Fruit fly (Drosophila melanogaster) whole organism, embryonic: ENCODE results near the gene CG9393.

Experiments used
- B-H2 ChIP-seq: fragments of 200-800 bp; sonication (Bioruptor generic); optimal IDR thresholded peaks from 2 replicates; lab custom pipeline; 2018; ENCODE audit warnings: missing biosample characterization, mild to moderate bottlenecking, missing genetic modification characterization
- CG11560 ChIP-seq: fragments of 200-800 bp; sonication (Bioruptor generic); IDR thresholded peaks from 3 replicates; pipeline ENCODE4 v1.3.6; 2022; ENCODE audit warnings: missing biosample characterization, missing genetic modification characterization
- CG12299 ChIP-seq: fragments of 200-800 bp; sonication (Bioruptor generic); optimal IDR thresholded peaks from 2 replicates; lab custom pipeline; 2018; ENCODE audit warnings: missing biosample characterization, mild to moderate bottlenecking, missing genetic modification characterization
- CG13894 ChIP-seq: fragments of 200-800 bp; sonication (Bioruptor generic); optimal IDR thresholded peaks from 3 replicates; lab custom pipeline; 2018; ENCODE audit warnings: missing biosample characterization, mild to moderate bottlenecking, missing genetic modification characterization, moderate library complexity
- CG1603 ChIP-seq: fragments of 200-800 bp; sonication (Bioruptor generic); optimal IDR thresholded peaks from 2 replicates; lab custom pipeline; 2019; ENCODE audit warnings: missing biosample characterization, mild to moderate bottlenecking, missing genetic modification characterization, moderate library complexity
- CG16779 ChIP-seq: fragments of 200-800 bp; sonication (Bioruptor generic); IDR thresholded peaks from 2 replicates; pipeline ENCODE4 v1.3.6; 2022; ENCODE audit warnings: missing biosample characterization, missing genetic modification characterization
- CG16863 ChIP-seq: fragments of 200-800 bp; sonication (Bioruptor generic); optimal IDR thresholded peaks from 3 replicates; lab custom pipeline; 2016; ENCODE audit warnings: missing biosample characterization, missing genetic modification characterization
- CG17612 ChIP-seq: fragments of 200-800 bp; sonication (Bioruptor generic); IDR thresholded peaks from 2 replicates; pipeline ENCODE4 v1.3.6; 2022; ENCODE audit warnings: missing biosample characterization, missing genetic modification characterization
- CG18262 ChIP-seq: fragments of 200-800 bp; optimal IDR thresholded peaks from 3 replicates; lab custom pipeline; 2019; ENCODE audit warnings: missing biosample characterization, mild to moderate bottlenecking, missing genetic modification characterization, moderate library complexity
- CG18764 ChIP-seq: fragments of 200-800 bp; sonication (Bioruptor generic); optimal IDR thresholded peaks from 3 replicates; lab custom pipeline; 2016; ENCODE audit warnings: missing biosample characterization, missing genetic modification characterization
- CG30431 ChIP-seq: fragments of 200-800 bp; sonication (Bioruptor generic); optimal IDR thresholded peaks from 2 replicates; lab custom pipeline; 2017; ENCODE audit warnings: missing biosample characterization, missing genetic modification characterization
- CG31224 ChIP-seq: fragments of 200-800 bp; sonication (Bioruptor generic); IDR thresholded peaks from 2 replicates; pipeline ENCODE4 v1.3.6; 2022; ENCODE audit warnings: missing biosample characterization, missing genetic modification characterization
- CG31441 ChIP-seq: fragments of 200-800 bp; sonication (Bioruptor generic); IDR thresholded peaks from 2 replicates; pipeline ENCODE4 v1.3.6; 2022; ENCODE audit warnings: missing biosample characterization, missing genetic modification characterization
- CG4360 ChIP-seq: fragments of 200-800 bp; sonication (Bioruptor generic); IDR thresholded peaks from 2 replicates; pipeline ENCODE4 v1.3.6; 2022; ENCODE audit warnings: missing biosample characterization, missing genetic modification characterization
- CG4404 ChIP-seq: fragments of 200-800 bp; sonication (Bioruptor generic); IDR thresholded peaks from 2 replicates; pipeline ENCODE4 v1.3.6; 2022; ENCODE audit warnings: missing biosample characterization, missing genetic modification characterization
- CG7357 ChIP-seq: fragments of 200-800 bp; sonication (Bioruptor generic); IDR thresholded peaks from 3 replicates; pipeline ENCODE4 v1.3.6; 2022; ENCODE audit warnings: missing biosample characterization, missing genetic modification characterization
- CG7372 ChIP-seq: fragments of 200-800 bp; sonication (Bioruptor generic); IDR thresholded peaks from 2 replicates; pipeline ENCODE4 v1.3.6; 2022; ENCODE audit warnings: missing biosample characterization, missing genetic modification characterization
- CG7987 ChIP-seq: fragments of 200-800 bp; sonication (Bioruptor generic); optimal IDR thresholded peaks from 2 replicates; lab custom pipeline; 2018; ENCODE audit warnings: missing biosample characterization, mild to moderate bottlenecking, missing genetic modification characterization, moderate library complexity
- CG8478 ChIP-seq: fragments of >200 bp; optimal IDR thresholded peaks from 2 replicates; lab custom pipeline; 2018
- CG9437 ChIP-seq: fragments of 200-800 bp; sonication (Bioruptor generic); optimal IDR thresholded peaks from 2 replicates; lab custom pipeline; 2018; ENCODE audit warnings: missing biosample characterization, mild to moderate bottlenecking, missing genetic modification characterization
- CHES-1-like ChIP-seq: fragments of 200-800 bp; sonication (Bioruptor generic); optimal IDR thresholded peaks from 2 replicates; lab custom pipeline; 2016; ENCODE audit warnings: missing biosample characterization, missing genetic modification characterization
- Chrac-16 ChIP-seq: fragments of 200-800 bp; sonication (Bioruptor generic); optimal IDR thresholded peaks from 3 replicates; lab custom pipeline; 2016; ENCODE audit warnings: missing biosample characterization, missing genetic modification characterization
- Deaf1 ChIP-seq: fragments of 200-800 bp; optimal IDR thresholded peaks from 3 replicates; lab custom pipeline; 2019; ENCODE audit warnings: missing biosample characterization, mild to moderate bottlenecking, missing genetic modification characterization, moderate library complexity
- HLHmδ ChIP-seq: fragments of 200-800 bp; sonication (Bioruptor generic); optimal IDR thresholded peaks from 2 replicates; lab custom pipeline; 2018; ENCODE audit warnings: missing biosample characterization, mild to moderate bottlenecking, missing genetic modification characterization, moderate library complexity
- Hr3 ChIP-seq: fragments of 200-800 bp; sonication (Bioruptor generic); optimal IDR thresholded peaks from 3 replicates; lab custom pipeline; 2016; ENCODE audit warnings: missing biosample characterization, missing genetic modification characterization
- Med ChIP-seq: fragments of 200-800 bp; sonication (Bioruptor generic); peaks from one replicate; lab custom pipeline; 2016; ENCODE audit warnings: missing biosample characterization, missing genetic modification characterization, mild to moderate bottlenecking, inconsistent platforms, moderate library complexity
- Side ChIP-seq: fragments of 200-800 bp; sonication (Bioruptor generic); optimal IDR thresholded peaks from 2 replicates; lab custom pipeline; 2016; ENCODE audit warnings: missing biosample characterization, missing genetic modification characterization
- Spps ChIP-seq: fragments of 200-800 bp; sonication (Bioruptor generic); optimal IDR thresholded peaks from 2 replicates; lab custom pipeline; 2018; ENCODE audit warnings: missing biosample characterization, mild to moderate bottlenecking, missing genetic modification characterization
- Trl ChIP-seq, 3 experiments: fragments of >200 bp in 2 of 3; fragments of 200-800 bp in 1 of 3; sonication (Bioruptor generic) in 1 of 3; optimal IDR thresholded peaks; 2 replicates in 1 of 3; 3 replicates in 2 of 3; lab custom pipeline; 2016 to 2017; ENCODE audit warnings: missing biosample characterization in 1 of 3, missing genetic modification characterization in 1 of 3
- bab2 ChIP-seq: fragments of 200-800 bp; sonication (Bioruptor generic); optimal IDR thresholded peaks from 2 replicates; lab custom pipeline; 2016; ENCODE audit warnings: missing biosample characterization, missing genetic modification characterization
- cas ChIP-seq: fragments of 200-800 bp; sonication (Bioruptor generic); IDR thresholded peaks from 2 replicates; pipeline ENCODE4 v1.3.6; 2022; ENCODE audit warnings: missing biosample characterization, missing genetic modification characterization
- chm ChIP-seq: fragments of 200-800 bp; sonication (Bioruptor generic); IDR thresholded peaks from 2 replicates; pipeline ENCODE4 v1.3.6; 2022; ENCODE audit warnings: missing biosample characterization, missing genetic modification characterization
- cwo ChIP-seq: fragments of 200-800 bp; sonication (Bioruptor generic); optimal IDR thresholded peaks from 3 replicates; lab custom pipeline; 2017; ENCODE audit warnings: missing biosample characterization, missing genetic modification characterization, mild to moderate bottlenecking, moderate library complexity, missing genetic modification reagents
- dati ChIP-seq: fragments of 200-800 bp; sonication (Bioruptor generic); IDR thresholded peaks from 2 replicates; pipeline ENCODE4 v1.3.6; 2022; ENCODE audit warnings: missing biosample characterization, missing genetic modification characterization
- gcm ChIP-seq: fragments of 200-800 bp; sonication (Bioruptor generic); optimal IDR thresholded peaks from 2 replicates; lab custom pipeline; 2019; ENCODE audit warnings: missing biosample characterization, mild to moderate bottlenecking, missing genetic modification characterization, moderate library complexity
- hth ChIP-seq: fragments of >200 bp; optimal IDR thresholded peaks from 2 replicates; lab custom pipeline; 2017; ENCODE audit warnings: inconsistent platforms
- ken ChIP-seq: fragments of 200-800 bp; sonication (Bioruptor generic); IDR thresholded peaks from 3 replicates; pipeline ENCODE4 v1.3.6; 2022; ENCODE audit warnings: missing biosample characterization, missing genetic modification characterization
- maf-S ChIP-seq: fragments of 200-800 bp; sonication (Bioruptor generic); optimal IDR thresholded peaks from 2 replicates; lab custom pipeline; 2016; ENCODE audit warnings: missing biosample characterization, missing genetic modification characterization
- p53 ChIP-seq: fragments of 200-800 bp; sonication (Bioruptor generic); optimal IDR thresholded peaks from 2 replicates; lab custom pipeline; 2016; ENCODE audit warnings: missing biosample characterization, missing genetic modification characterization
- pan ChIP-seq, 4 experiments: fragments of >200 bp in 3 of 4; fragments of 200-800 bp in 1 of 4; sonication (Bioruptor generic) in 1 of 4; optimal IDR thresholded peaks in 3 of 4; IDR thresholded peaks in 1 of 4; 2 replicates each; pipeline versions ENCODE4 v1.3.6 to Lab custom; 2017 to 2022; ENCODE audit warnings: missing biosample characterization in 2 of 4, missing genetic modification characterization in 2 of 4, mixed read lengths in 1 of 4
- prd ChIP-seq, 3 experiments: fragments of >200 bp in 2 of 3; fragments of 200-800 bp in 1 of 3; sonication (Bioruptor generic) in 1 of 3; optimal IDR thresholded peaks in 2 of 3; IDR thresholded peaks in 1 of 3; 2 replicates in 2 of 3; 3 replicates in 1 of 3; pipeline versions ENCODE4 v1.3.6 to Lab custom; 2017 to 2022; ENCODE audit warnings: missing biosample characterization in 1 of 3, missing genetic modification characterization in 1 of 3
- psq ChIP-seq: fragments of 200-800 bp; sonication (Bioruptor generic); optimal IDR thresholded peaks from 2 replicates; lab custom pipeline; 2017; ENCODE audit warnings: missing biosample characterization, missing genetic modification characterization
- ranshi ChIP-seq: fragments of 200-800 bp; sonication (Bioruptor generic); IDR thresholded peaks from 2 replicates; pipeline ENCODE4 v1.3.6; 2022; ENCODE audit warnings: missing biosample characterization, missing genetic modification characterization
- stwl ChIP-seq: fragments of 200-800 bp; sonication (Bioruptor generic); optimal IDR thresholded peaks from 3 replicates; lab custom pipeline; 2018; ENCODE audit warnings: missing biosample characterization, mild to moderate bottlenecking, missing genetic modification characterization, moderate library complexity
- z ChIP-seq: fragments of 200-800 bp; sonication (Bioruptor generic); IDR thresholded peaks from 3 replicates; pipeline ENCODE4 v1.3.6; 2022; ENCODE audit warnings: missing biosample characterization, missing genetic modification characterization

CG9393 gene

dm6 chr3R:9546808-9547381 lies 16.6 kb downstream of the CG9393 start (continued):
- TF ChIP-seq prd (optimal IDR thresholded peaks at IDR 0.05; lab: Kevin White, UChicago) (no peak), prd (GFP tag; IDR thresholded peaks at IDR 0.05; lab: Robert Waterston, UW) (peak; percentile 39; the same call in 1 of the 3 replicates), CG7372 (GFP tag; lab: Robert Waterston, UW) (0 out of 2 replicates have a peak, but pooled peaks have one; percentile 17), CG16779 (GFP tag; lab: Robert Waterston, UW) (no peak), cwo (GFP tag; lab: Kevin White, UChicago) (no peak), CG1603 (tag; lab: Kevin White, UChicago) (no peak), CG18262 (tag; lab: Kevin White, UChicago) (no peak), gcm (GFP tag; lab: Kevin White, UChicago) (peak; percentile 64), CG16863 (GFP tag; lab: Kevin White, UChicago) (no peak), cas (GFP tag; lab: Robert Waterston, UW) (no peak), CHES-1-like (no peak), CG12299 (tag; lab: Kevin White, UChicago) (no peak), maf-S (GFP tag; lab: Kevin White, UChicago) (no peak), chm (GFP tag; lab: Robert Waterston, UW) (0 out of 2 replicates have a peak, but pooled peaks have one; percentile 15), B-H2 (GFP tag; lab: Kevin White, UChicago) (no peak), Chrac-16 (no peak), CG17612 (GFP tag; lab: Robert Waterston, UW) (0 out of 2 replicates have a peak, but pooled peaks have one; percentile 33), ken (GFP tag; lab: Robert Waterston, UW) (no peak), Trl (optimal IDR thresholded peaks at IDR 0.05; lab: Kevin White, UChicago) (no peak), Trl (GFP tag; optimal IDR thresholded peaks at IDR 0.05; lab: Kevin White, UChicago) (no peak), HLHmδ (GFP tag; lab: Kevin White, UChicago) (no peak), dati (no peak), hth (lab: Kevin White, UChicago) (no peak), z (GFP tag; lab: Robert Waterston, UW) (no peak), CG4360 (GFP tag; lab: Robert Waterston, UW) (peak; percentile 94), CG4404 (GFP tag; lab: Robert Waterston, UW) (no peak), psq (GFP tag; lab: Kevin White, UChicago) (no peak), CG11560 (tag; lab: Robert Waterston, UW) (no peak), CG7357 (GFP tag; lab: Robert Waterston, UW) (no peak), Side (GFP tag; lab: Kevin White, UChicago) (no peak), stwl (tag; lab: Kevin White, UChicago) (no peak), Hr3 (no peak), p53 (GFP tag; lab: Kevin White, UChicago) (no peak), CG7987 (GFP tag; lab: Kevin White, UChicago) (no peak), ranshi (GFP tag; lab: Robert Waterston, UW) (0 out of 2 replicates have a peak, but pooled peaks have one; percentile 15), CG30431 (GFP tag; lab: Kevin White, UChicago) (no peak), CG31224 (GFP tag; lab: Robert Waterston, UW) (no peak), CG18764 (GFP tag; lab: Kevin White, UChicago) (no peak), CG9437 (GFP tag; lab: Kevin White, UChicago) (no peak), CG31441 (no peak), bab2 (GFP tag; lab: Kevin White, UChicago) (no peak), Deaf1 (tag; lab: Kevin White, UChicago) (no peak), pan (optimal IDR thresholded peaks at IDR 0.05; lab: Kevin White, UChicago) (no peak), pan (GFP tag; optimal IDR thresholded peaks at IDR 0.05 in 1 of 2, IDR thresholded peaks at IDR 0.05 in 1 of 2) (no peak), CG8478 (peak; percentile 55), CG13894 (tag; lab: Kevin White, UChicago) (no peak), Spps (tag; lab: Kevin White, UChicago) (no peak), Med (GFP tag; lab: Kevin White, UChicago) (peak; percentile 70)
